Fruit fly (Drosophila melanogaster) whole organism: ENCODE results near the gene pigeon.

Experiments
- CG8478 ChIP-seq: fragments of >200 bp; optimal IDR thresholded peaks from 2 replicates; lab custom pipeline; 2018; ENCODE audit warnings: inconsistent platforms
- Dll ChIP-seq: fragments of >200 bp; optimal IDR thresholded peaks from 2 replicates; lab custom pipeline; 2017
- EcR ChIP-seq, 2 experiments: fragments of >200 bp; optimal IDR thresholded peaks; 2 replicates each; lab custom pipeline; 2017; ENCODE audit warnings: missing biosample characterization in 2 of 2, missing genetic modification characterization in 2 of 2, missing genetic modification reagents in 2 of 2
- pan ChIP-seq: fragments of >200 bp; optimal IDR thresholded peaks from 2 replicates; lab custom pipeline; 2017
- psq ChIP-seq: fragments of >200 bp; optimal IDR thresholded peaks from 2 replicates; lab custom pipeline; 2017
- usp ChIP-seq: fragments of >200 bp; optimal IDR thresholded peaks from 2 replicates; lab custom pipeline; 2017; ENCODE audit warnings: missing biosample characterization, missing genetic modification characterization, mixed read lengths

The pigeon gene

DNA sequence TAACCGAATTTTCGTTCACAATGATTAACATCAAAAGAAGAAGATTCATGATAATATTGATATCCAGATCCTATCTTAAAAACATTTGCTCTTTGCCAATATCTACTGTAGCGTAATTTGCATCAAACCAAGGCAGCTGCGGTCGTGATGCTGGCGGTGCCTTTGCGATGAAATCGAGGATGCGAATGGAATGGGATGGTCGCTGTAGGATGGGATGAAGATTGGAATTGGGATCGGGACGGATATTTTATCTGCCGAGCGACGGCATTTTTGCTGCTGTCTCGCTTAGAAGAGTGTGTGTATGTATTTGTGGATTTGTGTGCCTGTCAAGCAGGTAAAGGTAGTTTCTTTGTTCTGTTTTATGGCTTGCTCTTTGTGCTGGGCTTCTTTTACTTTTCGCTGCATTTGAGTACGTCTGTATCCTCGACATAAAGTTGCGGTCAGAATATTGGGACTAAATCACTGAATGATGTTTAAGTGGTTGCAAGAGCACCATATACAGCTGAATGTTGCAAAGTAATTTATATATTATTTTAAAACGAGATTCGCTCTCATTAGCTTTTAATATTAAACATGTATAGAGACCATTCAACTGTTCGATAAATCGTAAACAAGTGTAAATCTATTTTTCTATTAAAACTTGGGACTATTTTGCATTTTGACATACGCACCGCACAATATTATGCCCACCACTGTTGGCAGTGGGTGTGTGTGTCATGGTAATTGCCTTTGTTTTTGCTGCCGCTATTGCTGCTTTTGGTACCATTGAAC, 23.3 kb upstream of the pigeon start:
- no peak for TF ChIP-seq Dll (lab: Kevin White, UChicago)
- TF ChIP-seq psq (lab: Kevin White, UChicago) = no peak
- no peak for TF ChIP-seq usp
- no peak for TF ChIP-seq EcR (GFP tag; optimal IDR thresholded peaks at IDR 0.05; lab: Kevin White, UChicago)
- TF ChIP-seq CG8478 (lab: Kevin White, UChicago) = no peak
- TF ChIP-seq pan (lab: Kevin White, UChicago) = no peak

dm6 chr2L:19163143-19163974, 22.5 kb upstream of the pigeon start:
- peak in 1 of 2 experiments; percentile 70 for TF ChIP-seq EcR (GFP tag; optimal IDR thresholded peaks at IDR 0.05; lab: Kevin White, UChicago)
- TF ChIP-seq pan (lab: Kevin White, UChicago) = no peak

dm6 chr2L:19163975-19164371, 21.9 kb upstream of the pigeon start:
- TF ChIP-seq EcR (GFP tag; optimal IDR thresholded peaks at IDR 0.05; lab: Kevin White, UChicago) (no peak), CG8478 (lab: Kevin White, UChicago) (no peak), pan (lab: Kevin White, UChicago) (no peak), Dll (lab: Kevin White, UChicago) (no peak), psq (lab: Kevin White, UChicago) (no peak), usp (no peak)

- TF ChIP-seq psq (lab: Kevin White, UChicago) = no peak
- no peak for TF ChIP-seq CG8478 (lab: Kevin White, UChicago)
Observed at dm6 chr2L:19164933-19165813, 20.7 kb upstream of the pigeon start.

- TF ChIP-seq CG8478 (lab: Kevin White, UChicago) = no peak
- no peak for TF ChIP-seq Dll (lab: Kevin White, UChicago)
- no peak for TF ChIP-seq psq (lab: Kevin White, UChicago)
- TF ChIP-seq EcR (GFP tag; optimal IDR thresholded peaks at IDR 0.05; lab: Kevin White, UChicago) = no peak
- no peak for TF ChIP-seq pan (lab: Kevin White, UChicago)
Observed at dm6 chr2L:19165998-19166397, 19.8 kb upstream of the pigeon start.

DNA sequence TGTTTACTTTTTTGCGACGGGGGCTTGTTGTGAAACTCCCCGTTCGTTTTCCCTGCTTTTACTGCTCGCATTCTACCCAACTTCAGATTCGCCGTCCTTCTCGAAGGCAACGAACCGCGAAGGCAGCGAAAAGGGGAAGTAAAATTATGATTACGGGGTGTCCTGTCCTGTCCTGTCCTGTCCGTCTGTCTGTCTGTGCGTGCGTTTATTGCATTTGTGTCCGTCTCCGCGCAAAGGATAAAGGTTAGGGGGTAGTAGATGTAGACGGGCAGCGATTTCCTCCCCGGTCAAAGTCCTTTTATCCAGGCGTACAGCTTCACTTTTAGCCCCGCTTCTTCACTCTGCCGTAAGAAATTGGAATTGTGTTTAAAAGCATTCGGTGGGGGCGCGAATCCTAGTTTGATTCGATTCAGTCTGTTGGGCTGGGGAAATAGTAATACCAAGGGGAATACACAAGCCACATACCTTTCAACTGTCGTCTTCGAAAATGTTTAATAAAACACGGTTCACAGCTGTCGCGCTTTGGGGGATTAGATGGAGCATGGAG, 18.6 kb upstream of the pigeon start:
- TF ChIP-seq psq (lab: Kevin White, UChicago) = no peak
- no peak for TF ChIP-seq usp
- no peak for TF ChIP-seq EcR (GFP tag; optimal IDR thresholded peaks at IDR 0.05; lab: Kevin White, UChicago)
- no peak for TF ChIP-seq Dll (lab: Kevin White, UChicago)
- TF ChIP-seq pan (lab: Kevin White, UChicago) = no peak
- no peak for TF ChIP-seq CG8478 (lab: Kevin White, UChicago)

DNA sequence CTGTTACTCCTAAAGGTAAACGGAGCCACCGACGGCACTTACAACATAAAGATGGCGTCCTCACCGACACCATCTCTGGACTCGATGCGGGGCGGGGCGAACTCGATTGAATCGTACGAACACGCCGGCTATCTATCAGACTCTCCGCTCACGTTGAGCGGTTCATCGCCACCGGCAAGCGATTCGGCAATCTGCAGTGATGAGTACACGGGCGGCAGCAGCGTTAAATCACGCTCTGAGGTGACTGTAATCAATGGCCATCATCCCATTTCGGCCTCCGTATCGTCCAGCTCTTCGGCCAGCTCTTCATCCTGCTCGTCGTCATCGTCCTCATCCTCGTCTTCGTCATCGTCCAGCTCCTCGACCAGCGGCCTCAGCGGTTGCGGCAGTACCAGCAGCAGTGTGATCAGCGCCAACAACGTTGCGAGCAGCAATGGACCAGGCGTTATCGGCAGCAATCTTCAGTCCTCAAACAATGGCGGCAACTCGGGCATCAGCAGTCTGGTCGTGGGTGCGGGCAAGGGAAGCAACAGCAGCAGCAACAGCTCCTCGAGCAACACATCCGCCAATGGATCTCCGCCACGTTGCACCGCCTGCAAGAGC, 17.6 kb upstream of the pigeon start:
- TF ChIP-seq usp (no peak), EcR (GFP tag; optimal IDR thresholded peaks at IDR 0.05; lab: Kevin White, UChicago) (no peak), pan (lab: Kevin White, UChicago) (no peak)

DNA sequence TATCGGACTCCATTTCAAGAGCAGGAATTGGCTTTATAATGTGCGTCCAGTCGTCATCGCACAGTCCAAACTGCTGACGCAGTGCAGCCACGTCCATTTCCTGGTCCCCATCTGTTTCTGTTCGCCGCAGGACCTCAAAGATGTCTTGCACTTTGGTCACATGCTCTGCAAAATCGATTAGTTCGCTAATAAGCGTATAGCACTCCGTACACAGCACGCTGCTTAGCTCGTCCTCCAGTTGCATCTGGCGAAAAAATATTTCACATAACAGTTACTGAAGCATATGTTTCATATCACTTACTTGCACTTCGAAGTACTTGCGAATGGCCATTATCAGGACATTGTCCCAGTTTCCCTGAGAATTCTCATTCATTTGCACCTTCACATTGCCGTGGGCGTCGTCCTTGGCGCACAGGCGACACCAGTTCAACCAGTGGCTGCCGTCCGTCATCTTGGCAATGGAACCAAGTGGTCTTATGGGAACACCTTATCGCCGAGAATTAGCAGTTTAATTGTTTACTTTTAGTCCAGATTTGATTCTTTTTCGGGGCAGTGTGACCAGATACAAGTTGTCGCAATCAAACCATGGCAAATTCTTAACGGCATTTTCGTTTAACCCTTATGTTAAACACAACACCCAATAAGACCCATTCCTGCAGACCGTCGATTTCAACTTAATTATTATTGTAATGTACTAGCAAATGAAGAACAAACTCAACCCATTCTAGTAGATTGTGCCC, 4.5 kb upstream of the pigeon start, which contains the start of gene CG17568:
Gene CG17568, minus strand, starts transcription at position 550 of the 740 bp plus-strand sequence.
- TF ChIP-seq pan (lab: Kevin White, UChicago) (no peak), usp (no peak), CG8478 (lab: Kevin White, UChicago) (no peak), psq (lab: Kevin White, UChicago) (no peak), EcR (GFP tag; optimal IDR thresholded peaks at IDR 0.05; lab: Kevin White, UChicago) (no peak), Dll (lab: Kevin White, UChicago) (no peak)

DNA sequence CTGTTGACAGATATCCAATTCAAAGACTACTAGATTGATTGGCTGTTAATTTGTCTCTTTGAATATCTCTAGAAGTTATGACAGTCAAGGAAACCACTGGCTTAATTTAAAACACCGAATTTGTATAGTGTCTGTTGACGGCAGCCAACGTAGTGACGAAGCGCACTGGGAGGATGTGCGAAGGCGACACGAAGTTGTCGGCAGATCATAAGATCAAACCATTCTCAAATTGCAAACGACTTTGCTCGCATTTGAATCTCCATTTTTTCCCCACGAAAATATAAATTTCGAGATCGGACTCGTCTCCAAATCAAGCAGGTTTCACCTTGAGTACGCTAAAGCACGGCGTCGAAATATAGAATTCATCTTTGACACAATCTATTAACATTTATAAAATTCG, 3.1 kb upstream of the pigeon start, which contains the start of gene CG42688:
Gene CG42688, minus strand, starts transcription at position 101 of the 400 bp plus-strand sequence.
- TF ChIP-seq EcR (GFP tag; optimal IDR thresholded peaks at IDR 0.05; lab: Kevin White, UChicago) (no peak), pan (lab: Kevin White, UChicago) (no peak), psq (lab: Kevin White, UChicago) (no peak), CG8478 (lab: Kevin White, UChicago) (no peak), Dll (lab: Kevin White, UChicago) (no peak), usp (no peak)

- TF ChIP-seq Dll (lab: Kevin White, UChicago) = no peak
- no peak for TF ChIP-seq EcR (GFP tag; optimal IDR thresholded peaks at IDR 0.05; lab: Kevin White, UChicago)
Observed at dm6 chr2L:19183687-19184086, 2.2 kb upstream of the pigeon start, which contains the start of gene CG46059. Gene CG46059 (minus strand): TSS chr2L:19183787.
